Worm (Caenorhabditis elegans) whole organism, L1 larva: ENCODE measurements around the gene srxa-11.

ENCODE experiments used
- fkh-10 ChIP-seq: sonication (generic microtip); optimal IDR thresholded peaks from 2 replicates; lab custom pipeline; 2017; ENCODE audit warnings: missing biosample characterization, missing genetic modification reagents, missing genetic modification characterization
- fos-1 ChIP-seq: fragments of 150-350 bp; optimal IDR thresholded peaks from 2 replicates; lab custom pipeline; 2014; ENCODE audit warnings: missing biosample characterization, missing genetic modification characterization
- lin-13 ChIP-seq: fragments of 150-350 bp; optimal IDR thresholded peaks from 2 replicates; lab custom pipeline; 2014; ENCODE audit warnings: missing biosample characterization, missing genetic modification reagents, missing genetic modification characterization
- lin-15B ChIP-seq: fragments of 150-350 bp; sonication (generic microtip); optimal IDR thresholded peaks from 3 replicates; lab custom pipeline; 2014; ENCODE audit warnings: missing biosample characterization, missing genetic modification characterization
- pqm-1 ChIP-seq: sonication (generic microtip); optimal IDR thresholded peaks from 3 replicates; lab custom pipeline; 2017; ENCODE audit warnings: missing biosample characterization, missing genetic modification characterization
- rnt-1 ChIP-seq: sonication (generic microtip); optimal IDR thresholded peaks from 2 replicates; lab custom pipeline; 2016; ENCODE audit warnings: mild to moderate bottlenecking, missing genetic modification characterization, moderate library complexity, missing compliant biosample characterization

DNA sequence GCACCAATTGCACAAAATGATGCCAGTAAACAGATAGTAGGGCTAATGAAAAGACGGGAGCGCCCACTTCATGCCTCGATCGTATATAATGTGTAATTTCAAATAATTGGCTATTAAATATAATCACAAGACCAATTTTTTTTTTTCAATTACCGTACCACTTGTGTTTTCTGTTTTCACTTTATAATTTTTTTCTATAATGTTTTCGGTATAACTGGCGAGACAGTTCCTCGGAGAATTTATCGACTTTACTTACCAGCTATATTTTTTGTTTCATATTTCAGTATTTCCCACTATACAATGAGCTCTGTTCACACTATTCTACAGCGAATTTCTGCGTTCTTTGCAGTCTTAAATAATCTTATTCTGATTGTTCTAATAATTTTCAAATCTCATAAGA lies 7.8 kb upstream of the srxa-11 start, which contains the start of gene str-252:
- no peak for TF ChIP-seq pqm-1 (tag; lab: Kevin White, UChicago)
- no peak for TF ChIP-seq fkh-10 (GFP tag; lab: Kevin White, UChicago)
- no peak for TF ChIP-seq lin-13 (GFP tag; lab: Kevin White, UChicago)
- TF ChIP-seq fos-1 (tag; lab: Kevin White, UChicago) = no peak
- TF ChIP-seq rnt-1 (tag; lab: Kevin White, UChicago) = no peak
- no peak for TF ChIP-seq lin-15B (tag; lab: Kevin White, UChicago)
